Worm (Caenorhabditis elegans) whole organism, L2 larva: ENCODE data around the gene dsb-3.

Experiments
- nhr-237 ChIP-seq: fragments of 150-350 bp; optimal IDR thresholded peaks from 2 replicates; lab custom pipeline; 2014; ENCODE audit warnings: missing biosample characterization, missing genetic modification characterization
- sem-4 ChIP-seq: fragments of 150-350 bp; optimal IDR thresholded peaks from 2 replicates; lab custom pipeline; 2014; ENCODE audit warnings: missing biosample characterization, missing genetic modification reagents, missing genetic modification characterization
- skn-1 ChIP-seq: sonication (generic microtip); optimal IDR thresholded peaks from 2 replicates; lab custom pipeline; 2017; ENCODE audit warnings: missing biosample characterization, missing genetic modification characterization

Gene dsb-3

DNA sequence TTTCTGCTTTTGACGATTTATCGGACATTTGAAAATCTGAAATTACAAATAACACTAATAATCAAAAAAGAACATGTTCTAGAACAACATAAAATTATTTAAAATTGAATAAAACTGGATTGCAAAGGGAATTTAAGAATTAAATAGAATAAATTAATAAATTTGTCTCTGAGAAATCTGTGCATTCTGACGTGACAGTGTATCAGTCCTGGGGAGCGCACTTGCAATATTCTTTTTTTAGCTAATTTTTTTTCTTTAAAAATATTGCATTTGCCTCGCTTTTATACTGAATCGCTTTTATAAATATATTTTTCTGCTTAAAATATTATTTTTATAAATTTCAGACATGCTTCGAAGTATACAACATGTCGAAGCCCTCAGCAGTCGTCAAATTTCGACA, 49.7 kb downstream of the dsb-3 start, which contains the start of the genes mrpl-1, emc-6 and mrps-24 (continued):
- TF ChIP-seq nhr-237 (no peak), skn-1 (tag; lab: Kevin White, UChicago) (peak; percentile 56), sem-4 (peak; percentile 91)
